Fruit fly (Drosophila melanogaster) whole organism, wandering third instar larva: Measurements from ENCODE around the gene CG13921.
A peak's percentile ranks its signal among the peaks of the same experiment; 100 is the strongest.

Experiments
- Abd-B ChIP-seq: fragments of >200 bp; optimal IDR thresholded peaks from 2 replicates; lab custom pipeline; 2017; ENCODE audit warnings: missing biosample characterization, missing genetic modification characterization
- CG32264 ChIP-seq: fragments of 200-800 bp; sonication (Bioruptor generic); optimal IDR thresholded peaks from 2 replicates; lab custom pipeline; 2016; ENCODE audit warnings: missing biosample characterization, missing genetic modification characterization
- CG9705 ChIP-seq: fragments of 200-800 bp; sonication (Bioruptor generic); optimal IDR thresholded peaks from 2 replicates; lab custom pipeline; 2018; ENCODE audit warnings: missing biosample characterization, mild to moderate bottlenecking, missing genetic modification characterization
- CrebA ChIP-seq: fragments of 200-800 bp; sonication (Bioruptor generic); optimal IDR thresholded peaks from 2 replicates; lab custom pipeline; 2016; ENCODE audit warnings: missing biosample characterization, mild to moderate bottlenecking, missing genetic modification characterization, borderline replicate concordance
- Dfd ChIP-seq: fragments of >200 bp; optimal IDR thresholded peaks from 2 replicates; lab custom pipeline; 2017; ENCODE audit warnings: missing biosample characterization, missing genetic modification characterization
- Dif ChIP-seq: fragments of 200-275, 200-300 bp; sonication (Bioruptor generic); optimal IDR thresholded peaks from 2 replicates; lab custom pipeline; 2018; ENCODE audit warnings: missing biosample characterization, missing genetic modification characterization; ENCODE audit not compliant: partially characterized antibody
- GATAd ChIP-seq: sonication (Bioruptor generic); optimal IDR thresholded peaks from 2 replicates; lab custom pipeline; 2016; ENCODE audit warnings: missing biosample characterization, missing genetic modification characterization
- HLH106 ChIP-seq: fragments of 200-800 bp; optimal IDR thresholded peaks from 3 replicates; lab custom pipeline; 2019; ENCODE audit warnings: missing biosample characterization, mild to moderate bottlenecking, missing genetic modification characterization, moderate library complexity
- Hnf4 ChIP-seq: fragments of 200-800 bp; sonication (Bioruptor generic); optimal IDR thresholded peaks from 2 replicates; lab custom pipeline; 2016; ENCODE audit warnings: missing biosample characterization, mild to moderate bottlenecking, missing genetic modification characterization
- Hr83 ChIP-seq: fragments of 200-300 bp; sonication (Bioruptor generic); optimal IDR thresholded peaks from 2 replicates; lab custom pipeline; 2016; ENCODE audit warnings: missing biosample characterization, mild to moderate bottlenecking, missing genetic modification characterization, moderate library complexity; ENCODE audit not compliant: poor library complexity, severe bottlenecking
- Jra ChIP-seq: sonication (Bioruptor generic); optimal IDR thresholded peaks from 2 replicates; lab custom pipeline; 2016; ENCODE audit warnings: missing biosample characterization, missing genetic modification characterization
- Myc ChIP-seq: fragments of >200 bp; optimal IDR thresholded peaks from 2 replicates; lab custom pipeline; 2017
- N ChIP-seq: fragments of >200 bp; optimal IDR thresholded peaks from 2 replicates; lab custom pipeline; 2018; ENCODE audit warnings: missing biosample characterization, missing external identifiers, missing genetic modification characterization
- OdsH ChIP-seq: fragments of 200-800 bp; sonication (Bioruptor generic); optimal IDR thresholded peaks from 2 replicates; lab custom pipeline; 2016; ENCODE audit warnings: missing biosample characterization, mild to moderate bottlenecking, missing genetic modification characterization
- Sp1 ChIP-seq: fragments of 200-800 bp; sonication (Bioruptor generic); optimal IDR thresholded peaks from 3 replicates; lab custom pipeline; 2019; ENCODE audit warnings: missing biosample characterization, mild to moderate bottlenecking, missing genetic modification characterization, moderate library complexity
- Vsx2 ChIP-seq: fragments of 200-300, 225-300 bp; sonication (Bioruptor generic); optimal IDR thresholded peaks from 2 replicates; lab custom pipeline; 2018; ENCODE audit warnings: missing biosample characterization, missing genetic modification characterization; ENCODE audit not compliant: partially characterized antibody
- br ChIP-seq: fragments of 200-800 bp; sonication (Bioruptor generic); optimal IDR thresholded peaks from 2 replicates; lab custom pipeline; 2016; ENCODE audit warnings: missing biosample characterization, missing genetic modification characterization
- dl ChIP-seq, 2 experiments: fragments of 175-275, 200-275 bp in 1 of 2; fragments of 200-275 bp in 1 of 2; sonication (Bioruptor generic); optimal IDR thresholded peaks; lab custom pipeline; 2018; ENCODE audit warnings: mild to moderate bottlenecking in 2 of 2, missing biosample characterization in 2 of 2, missing genetic modification characterization in 2 of 2, moderate library complexity in 2 of 2; ENCODE audit not compliant: partially characterized antibody in 2 of 2, insufficient read depth in 1 of 2
- dmrt93B ChIP-seq: fragments of 200-800 bp; sonication (Bioruptor generic); optimal IDR thresholded peaks from 2 replicates; lab custom pipeline; 2018; ENCODE audit warnings: missing biosample characterization, mild to moderate bottlenecking, missing genetic modification characterization
- dsf ChIP-seq: sonication (Bioruptor generic); optimal IDR thresholded peaks from 2 replicates; lab custom pipeline; 2016; ENCODE audit warnings: missing biosample characterization, missing genetic modification characterization, borderline replicate concordance
- ey ChIP-seq: fragments of 200-800 bp; sonication (Bioruptor generic); optimal IDR thresholded peaks from 2 replicates; lab custom pipeline; 2016; ENCODE audit warnings: missing biosample characterization, missing genetic modification characterization
- foxo ChIP-seq, 2 experiments: fragments of 200-800 bp; sonication (Bioruptor generic); optimal IDR thresholded peaks; 2 replicates in 1 of 2; 3 replicates in 1 of 2; lab custom pipeline; 2016 to 2017; ENCODE audit warnings: missing biosample characterization in 2 of 2, missing genetic modification characterization in 2 of 2
- fru ChIP-seq: fragments of 200-800 bp; sonication (Bioruptor generic); optimal IDR thresholded peaks from 3 replicates; lab custom pipeline; 2016; ENCODE audit warnings: missing biosample characterization, mild to moderate bottlenecking, missing genetic modification characterization
- h ChIP-seq: fragments of 200-800 bp; sonication (Bioruptor generic); optimal IDR thresholded peaks from 3 replicates; lab custom pipeline; 2016; ENCODE audit warnings: missing biosample characterization, mild to moderate bottlenecking, missing genetic modification characterization
- jim ChIP-seq: fragments of 175-275, 200-325 bp; sonication (Bioruptor generic); optimal IDR thresholded peaks from 2 replicates; lab custom pipeline; 2016; ENCODE audit warnings: missing biosample characterization, mild to moderate bottlenecking, missing genetic modification characterization
- lola ChIP-seq: fragments of >200 bp; optimal IDR thresholded peaks from 2 replicates; lab custom pipeline; 2017; ENCODE audit warnings: missing biosample characterization, missing genetic modification characterization
- psq ChIP-seq: fragments of 200-800 bp; sonication (Bioruptor generic); optimal IDR thresholded peaks from 3 replicates; lab custom pipeline; 2017; ENCODE audit warnings: missing biosample characterization, mild to moderate bottlenecking, missing genetic modification characterization, moderate library complexity
- rgr ChIP-seq: fragments of 200-800 bp; sonication (Bioruptor generic); optimal IDR thresholded peaks from 3 replicates; lab custom pipeline; 2016; ENCODE audit warnings: missing biosample characterization, mild to moderate bottlenecking, missing genetic modification characterization
- sage ChIP-seq: fragments of 200-800 bp; sonication (Bioruptor generic); optimal IDR thresholded peaks from 2 replicates; lab custom pipeline; 2016; ENCODE audit warnings: missing biosample characterization, mild to moderate bottlenecking, missing genetic modification characterization
- sv ChIP-seq: fragments of 200-800 bp; sonication (Bioruptor generic); optimal IDR thresholded peaks from 3 replicates; lab custom pipeline; 2016; ENCODE audit warnings: missing biosample characterization, missing genetic modification characterization
- usp ChIP-seq: fragments of >200 bp; optimal IDR thresholded peaks from 2 replicates; lab custom pipeline; 2017; ENCODE audit warnings: missing biosample characterization, missing genetic modification characterization
- woc ChIP-seq: sonication (Bioruptor generic); optimal IDR thresholded peaks from 2 replicates; lab custom pipeline; 2016; ENCODE audit warnings: missing biosample characterization, mild to moderate bottlenecking, missing genetic modification characterization

The CG13921 gene

dm6 chr3L:1735603-1736002, 11.1 kb upstream of the CG13921 start, which contains the start of gene Oseg4:
Gene Oseg4, minus strand, starts transcription at chr3L:1735767.
- TF ChIP-seq usp (GFP tag; lab: Kevin White, UChicago) (no peak), Vsx2 (GFP tag; lab: Kevin White, UChicago) (no peak), psq (no peak), CrebA (GFP tag; lab: Kevin White, UChicago) (no peak), sage (GFP tag; lab: Kevin White, UChicago) (no peak), br (GFP tag; lab: Kevin White, UChicago) (no peak)

dm6 chr3L:1737898-1738322, 8.8 kb upstream of the CG13921 start, which contains the start of gene PIG-Wb:
Gene PIG-Wb, minus strand, starts transcription at chr3L:1738106.
- TF ChIP-seq fru (GFP tag; lab: Kevin White, UChicago) = peak; percentile 39
- no peak for TF ChIP-seq CG9705

- TF ChIP-seq Myc (peak; percentile 19), lola (GFP tag; lab: Kevin White, UChicago) (no peak), Hnf4 (GFP tag; lab: Kevin White, UChicago) (peak; percentile 2), CG9705 (no peak)
Observed at dm6 chr3L:1738375-1739328, 8.1 kb upstream of the CG13921 start, which contains the start of gene Gk2. Gene Gk2, plus strand, starts transcription at chr3L:1738407.

- TF ChIP-seq sage (GFP tag; lab: Kevin White, UChicago) (no peak), CG32264 (GFP tag; lab: Kevin White, UChicago) (no peak), Myc (no peak), sv (no peak), dmrt93B (no peak), Sp1 (no peak), Jra (GFP tag; lab: Kevin White, UChicago) (no peak)
Observed at dm6 chr3L:1739522-1740128, 7.1 kb upstream of the CG13921 start.

- peak; percentile 25 for TF ChIP-seq psq
- TF ChIP-seq h (GFP tag; lab: Kevin White, UChicago) = peak; percentile 82
- no peak for TF ChIP-seq dmrt93B
- TF ChIP-seq Sp1 = peak; percentile 43
- peak; percentile 42 for TF ChIP-seq fru (GFP tag; lab: Kevin White, UChicago)
- TF ChIP-seq Dif (GFP tag; lab: Kevin White, UChicago) = no peak
- peak; percentile 43 for TF ChIP-seq sv
- TF ChIP-seq woc = peak; percentile 40
- peak; percentile 74 for TF ChIP-seq OdsH
- peak in 1 of 2 experiments; percentile 72 for TF ChIP-seq foxo (GFP tag; optimal IDR thresholded peaks at IDR 0.05; lab: Kevin White, UChicago)
- TF ChIP-seq ey = peak; percentile 82
- TF ChIP-seq br (GFP tag; lab: Kevin White, UChicago) = peak; percentile 71
- TF ChIP-seq Jra (GFP tag; lab: Kevin White, UChicago) = no peak
- TF ChIP-seq HLH106 (tag; lab: Kevin White, UChicago) = peak; percentile 69
- TF ChIP-seq rgr (GFP tag; lab: Kevin White, UChicago) = peak; percentile 70
- TF ChIP-seq jim = no peak
- TF ChIP-seq Hnf4 (GFP tag; lab: Kevin White, UChicago) = peak; percentile 28
Observed at dm6 chr3L:1740129-1740975, 6.4 kb upstream of the CG13921 start.

dm6 chr3L:1741107-1741506, 5.6 kb upstream of the CG13921 start:
- TF ChIP-seq jim = no peak
- TF ChIP-seq Abd-B (GFP tag; lab: Kevin White, UChicago) = no peak
- peak in 1 of 2 experiments; percentile 55 for TF ChIP-seq foxo (GFP tag; optimal IDR thresholded peaks at IDR 0.05; lab: Kevin White, UChicago)
- TF ChIP-seq sage (GFP tag; lab: Kevin White, UChicago) = no peak
- TF ChIP-seq dl (GFP tag; optimal IDR thresholded peaks at IDR 0.05; lab: Kevin White, UChicago; ENCODE audit: insufficient read depth in 1 of 2, partially characterized antibody in 2 of 2) = no peak
- TF ChIP-seq Jra (GFP tag; lab: Kevin White, UChicago) = no peak
- no peak for TF ChIP-seq Dfd
- TF ChIP-seq rgr (GFP tag; lab: Kevin White, UChicago) = peak; percentile 39
- TF ChIP-seq Sp1 = no peak
- no peak for TF ChIP-seq dmrt93B
- TF ChIP-seq psq = no peak
- TF ChIP-seq OdsH = peak; percentile 44
- no peak for TF ChIP-seq CG9705
- peak; percentile 24 for TF ChIP-seq HLH106 (tag; lab: Kevin White, UChicago)
- TF ChIP-seq CG32264 (GFP tag; lab: Kevin White, UChicago) = peak; percentile 25
- TF ChIP-seq GATAd = no peak
- no peak for TF ChIP-seq lola (GFP tag; lab: Kevin White, UChicago)
- TF ChIP-seq Hnf4 (GFP tag; lab: Kevin White, UChicago) = no peak
- no peak for TF ChIP-seq br (GFP tag; lab: Kevin White, UChicago)
- TF ChIP-seq dsf (GFP tag; lab: Kevin White, UChicago) = no peak
- peak; percentile 17 for TF ChIP-seq fru (GFP tag; lab: Kevin White, UChicago)
- TF ChIP-seq Hr83 = no peak
- TF ChIP-seq N (GFP tag; lab: Kevin White, UChicago) = no peak
